Fruit fly (Drosophila melanogaster): ENCODE results near the gene CG14275.

CG14275 gene

dm6 chr2L:8350560-8351171 lies 23.4 kb downstream of the CG14275 start (continued):
- TF ChIP-seq CG15011 (GFP tag; optimal IDR thresholded peaks at IDR 0.05) (peak; percentile 47), CoRest (tag; optimal IDR thresholded peaks at IDR 0.05) (peak; percentile 33), CG6654 (GFP tag; optimal IDR thresholded peaks at IDR 0.05) (no peak), Max (GFP tag; optimal IDR thresholded peaks at IDR 0.05) (no peak), Blimp-1 (GFP tag; optimal IDR thresholded peaks at IDR 0.05) (no peak), CG16863 (GFP tag; optimal IDR thresholded peaks at IDR 0.05) (peak; percentile 10), CG10565 (GFP tag; optimal IDR thresholded peaks at IDR 0.05) (no peak), CG14014 (GFP tag; IDR thresholded peaks at IDR 0.05) (peak; percentile 52; the same call in 1 of the 2 replicates), CG3281 (GFP tag; optimal IDR thresholded peaks at IDR 0.05) (peak; percentile 60), trh (GFP tag; optimal IDR thresholded peaks at IDR 0.05) (no peak), CG10209 (GFP tag; optimal IDR thresholded peaks at IDR 0.05) (peak; percentile 31), CG9727 (GFP tag; optimal IDR thresholded peaks at IDR 0.05) (peak; percentile 16), Fer2 (tag; optimal IDR thresholded peaks at IDR 0.05) (no peak), CG11093 (GFP tag; IDR thresholded peaks at IDR 0.05) (no peak), wor (GFP tag; IDR thresholded peaks at IDR 0.05) (no peak), CG11504 (tag; optimal IDR thresholded peaks at IDR 0.05) (no peak), CG11247 (GFP tag; IDR thresholded peaks at IDR 0.05) (no peak), CG15514 (GFP tag; optimal IDR thresholded peaks at IDR 0.05) (peak; percentile 62), gt (GFP tag; IDR thresholded peaks at IDR 0.05) (no peak), CG3838 (GFP tag; optimal IDR thresholded peaks at IDR 0.05) (no peak), Gug (GFP tag; IDR thresholded peaks at IDR 0.05) (no peak), BtbVII (GFP tag; optimal IDR thresholded peaks at IDR 0.05) (peak; percentile 57), HLH3B (GFP tag; IDR thresholded peaks at IDR 0.05) (peak; percentile 29; the same call in 1 of the 2 replicates), Hsf (GFP tag; optimal IDR thresholded peaks at IDR 0.05) (no peak), CG17361 (GFP tag; IDR thresholded peaks at IDR 0.05) (no peak), CG42726 (GFP tag; IDR thresholded peaks at IDR 0.05; ENCODE audit: partially characterized antibody) (no peak), Myb (GFP tag; optimal IDR thresholded peaks at IDR 0.05) (no peak), klu (GFP tag; IDR thresholded peaks at IDR 0.05) (no peak), CG9437 (GFP tag; optimal IDR thresholded peaks at IDR 0.05) (no peak), CG32532 (GFP tag; IDR thresholded peaks at IDR 0.05) (no peak), CG2199 (GFP tag; IDR thresholded peaks at IDR 0.05) (no peak), en (GFP tag; optimal IDR thresholded peaks at IDR 0.05) (no peak), CG3726 (GFP tag; IDR thresholded peaks at IDR 0.05) (no peak), NFAT (GFP tag; IDR thresholded peaks at IDR 0.05) (no peak), CG14965 (GFP tag; optimal IDR thresholded peaks at IDR 0.05; ENCODE audit: borderline replicate concordance) (no peak), CG4820 (GFP tag; optimal IDR thresholded peaks at IDR 0.05) (no peak), CG11695 (GFP tag; IDR thresholded peaks at IDR 0.05) (peak; percentile 7; the same call in 1 of the 3 replicates), lbe (GFP tag; optimal IDR thresholded peaks at IDR 0.05) (no peak), CG7271 (tag; optimal IDR thresholded peaks at IDR 0.05) (no peak), kay (GFP tag; optimal IDR thresholded peaks at IDR 0.05) (no peak), TFAM (GFP tag; optimal IDR thresholded peaks at IDR 0.05) (no peak), scrt (GFP tag; optimal IDR thresholded peaks at IDR 0.05) (peak; percentile 49), gsb-n (tag; optimal IDR thresholded peaks at IDR 0.05) (no peak), phol (tag; optimal IDR thresholded peaks at IDR 0.05) (no peak), knrl (GFP tag; IDR thresholded peaks at IDR 0.05; ENCODE audit: partially characterized antibody) (no peak), Atf-2 (GFP tag; optimal IDR thresholded peaks at IDR 0.05) (no peak), CG7357 (GFP tag; IDR thresholded peaks at IDR 0.05) (no peak), dan (GFP tag; IDR thresholded peaks at IDR 0.05) (no peak), CG8924 (tag; optimal IDR thresholded peaks at IDR 0.05) (peak; percentile 26), vvl (GFP tag; IDR thresholded peaks at IDR 0.05) (no peak), Drgx (GFP tag; IDR thresholded peaks at IDR 0.05) (no peak)

Measured in whole organism, embryonic.